Worm (Caenorhabditis elegans): Measurements from ENCODE around the gene F07C3.16.

ce11 chrV:9297332-9297731, 40.0 kb upstream of the F07C3.16 start, which contains the start of gene F44A2.5:
- TF ChIP-seq cog-1 (tag; optimal IDR thresholded peaks at IDR 0.05) (no peak), flt-1 (GFP tag; IDR thresholded peaks at IDR 0.05) (no peak), ref-1 (GFP tag; conservative IDR thresholded peaks at IDR 0.05) (no peak), ztf-23 (GFP tag; IDR thresholded peaks at IDR 0.05) (no peak), T22C8.4 (GFP tag; IDR thresholded peaks at IDR 0.05) (no peak)

All from whole organism, midembryonic.